Worm (Caenorhabditis elegans): ENCODE measurements around the gene C05C8.5.

C05C8.5 gene

DNA sequence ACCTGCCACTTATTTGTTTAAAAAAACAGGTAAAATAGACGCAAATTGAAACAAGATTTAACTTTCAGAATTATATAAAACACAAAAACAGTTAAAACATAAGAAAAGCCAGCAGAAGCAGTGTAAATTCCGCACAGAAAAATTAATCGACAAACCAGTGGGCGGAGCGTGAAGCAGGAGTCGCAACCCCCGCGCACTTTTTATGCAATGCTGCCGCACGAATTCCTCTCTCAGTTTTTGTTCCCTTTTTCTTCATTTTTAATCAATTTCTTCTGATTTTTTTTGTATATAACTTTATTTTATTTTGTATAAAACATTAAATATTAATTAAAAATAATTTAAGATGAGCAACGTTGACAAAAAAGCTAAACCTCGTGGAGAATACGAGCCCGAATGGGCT, 3.8 kb downstream of the C05C8.5 start, which contains the start of the genes gei-6 and krr-1:
gei-6 (minus strand) TSS at position 2 of the 400 bp plus-strand sequence.
krr-1 (plus strand) TSS at position 344 of the 400 bp plus-strand sequence.
- no peak for TF ChIP-seq unc-62 (GFP tag; optimal IDR thresholded peaks at IDR 0.05)

DNA sequence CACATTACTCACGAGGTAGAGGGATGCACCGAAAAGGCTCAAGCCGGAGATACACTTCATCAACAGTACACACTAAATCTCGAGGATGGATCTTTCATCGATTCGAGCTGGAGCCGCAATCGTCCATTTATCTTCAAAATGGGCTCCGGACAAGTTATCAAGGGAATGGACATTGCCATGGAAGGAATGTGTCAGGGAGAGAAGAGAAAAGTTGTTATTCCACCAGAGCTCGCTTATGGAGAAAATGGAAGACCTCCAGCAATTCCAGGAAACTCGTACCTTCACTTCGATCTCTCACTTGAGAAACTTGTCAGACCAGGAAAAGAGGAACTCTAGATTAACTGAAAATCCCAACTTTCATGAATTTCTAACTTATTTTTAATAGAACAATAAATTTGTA, 8.7 kb downstream of the C05C8.5 start:
- TF ChIP-seq unc-62 (GFP tag; optimal IDR thresholded peaks at IDR 0.05): no peak

ce11 chrV:7224947-7225346, 9.7 kb downstream of the C05C8.5 start, which contains the start of gene fkb-3:
fkb-3 (plus strand) TSS chrV:7225223.
- no peak for TF ChIP-seq unc-62 (GFP tag; optimal IDR thresholded peaks at IDR 0.05)

DNA sequence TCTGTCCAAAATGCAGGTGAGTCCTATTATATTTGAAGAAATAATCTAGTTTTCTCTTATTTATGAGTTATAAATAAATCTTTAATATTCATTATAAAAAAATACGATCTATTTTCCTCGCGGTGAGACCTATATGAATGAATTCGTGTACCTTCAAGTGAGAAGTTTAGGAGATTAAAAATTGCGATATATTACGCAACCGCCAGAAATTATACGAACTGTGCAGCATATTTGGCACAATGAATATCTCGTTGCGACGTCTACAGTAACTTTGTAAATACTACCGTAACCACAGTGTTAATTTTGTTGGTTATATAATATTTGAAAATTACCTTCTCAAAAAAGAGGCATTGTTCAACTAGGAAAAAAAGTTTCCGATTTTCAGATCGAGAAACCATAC, 10.3 kb downstream of the C05C8.5 start:
- TF ChIP-seq unc-62 (GFP tag; optimal IDR thresholded peaks at IDR 0.05): no peak

- no peak for TF ChIP-seq unc-62 (GFP tag; optimal IDR thresholded peaks at IDR 0.05)
These were observed 10.7 kb downstream of the C05C8.5 start, which contains the start of gene C13F10.1 for ce11 chrV:7223941-7224340. C13F10.1 (plus strand) TSS chrV:7224078.

DNA sequence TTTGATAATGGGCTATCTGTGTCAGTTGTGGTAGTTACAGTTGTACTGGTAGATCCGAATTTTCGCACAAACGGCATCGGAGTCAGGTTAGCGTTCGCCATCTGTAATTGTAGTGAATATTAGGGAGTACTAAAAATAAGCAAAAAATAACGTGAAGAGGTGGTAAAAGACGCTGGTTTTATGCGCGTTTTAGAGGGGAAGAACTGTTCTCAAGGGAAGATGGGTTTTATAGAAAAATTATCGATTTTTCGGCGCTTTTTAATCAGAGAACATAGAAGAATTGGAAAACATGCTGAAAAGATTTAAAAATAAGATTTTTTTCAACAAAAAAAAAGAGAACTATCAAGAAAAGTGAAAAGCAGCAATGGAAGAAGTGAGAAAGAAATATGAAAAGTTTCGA, 11.5 kb downstream of the C05C8.5 start, which contains the start of gene C13F10.7:
C13F10.7 (minus strand) TSS at position 101 of the 400 bp plus-strand sequence.
- TF ChIP-seq unc-62 (GFP tag; optimal IDR thresholded peaks at IDR 0.05): no peak

DNA sequence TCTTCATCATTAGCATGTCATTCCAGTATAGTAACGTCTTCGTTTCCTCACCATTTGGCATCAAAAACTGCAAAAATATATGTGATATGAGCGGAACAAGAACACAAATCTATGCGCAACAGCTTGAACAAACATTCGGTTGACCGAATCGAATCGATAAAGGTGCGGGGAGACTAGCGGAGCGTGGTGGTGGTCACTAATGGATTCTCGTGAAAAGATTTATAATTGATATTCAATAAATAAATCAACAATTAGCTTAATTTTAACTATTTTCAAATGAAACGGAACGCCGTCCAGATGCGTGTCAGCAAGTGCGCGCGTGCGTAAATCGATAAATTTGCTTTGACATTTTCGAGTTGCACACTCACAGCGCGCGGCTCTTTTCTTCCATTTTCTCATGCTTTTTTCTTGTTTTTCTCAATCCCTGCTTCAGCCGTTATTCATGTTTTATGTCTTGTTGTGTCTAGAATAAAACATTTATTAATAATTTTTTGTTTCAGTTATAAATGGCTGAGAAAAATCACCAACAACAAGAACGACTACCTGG, 13.6 kb downstream of the C05C8.5 start, which contains the start of the genes C13F10.8, C13F10.6 and kxd-1:
C13F10.8 (minus strand) TSS at position 51 of the 547 bp plus-strand sequence.
C13F10.6 (minus strand) TSS at position 67 of the 547 bp plus-strand sequence.
kxd-1 (plus strand) TSS at position 497 of the 547 bp plus-strand sequence.
- no peak for TF ChIP-seq unc-62 (GFP tag; optimal IDR thresholded peaks at IDR 0.05)

DNA sequence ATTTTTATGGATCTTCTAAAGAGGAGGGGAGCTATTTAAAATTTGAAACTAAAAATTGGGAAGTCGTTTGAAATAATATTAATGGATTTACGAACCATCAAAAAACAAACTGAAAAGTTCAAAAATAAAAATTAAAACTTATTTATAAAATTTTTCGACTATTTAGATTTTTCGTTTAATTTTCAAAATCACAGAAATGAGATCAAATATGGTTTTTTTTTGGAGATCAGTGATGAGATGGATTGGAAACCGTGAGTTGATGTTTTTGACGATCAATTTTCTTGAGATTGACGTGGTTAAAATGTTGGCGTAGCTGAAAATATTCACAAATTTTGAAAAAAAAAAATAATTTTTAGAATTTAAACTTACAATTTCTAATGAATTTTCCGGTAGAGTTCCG, 15.6 kb downstream of the C05C8.5 start, which contains the start of gene C13F10.5:
C13F10.5 (minus strand) TSS at position 101 of the 400 bp plus-strand sequence.
- no peak for TF ChIP-seq unc-62 (GFP tag; optimal IDR thresholded peaks at IDR 0.05)

DNA sequence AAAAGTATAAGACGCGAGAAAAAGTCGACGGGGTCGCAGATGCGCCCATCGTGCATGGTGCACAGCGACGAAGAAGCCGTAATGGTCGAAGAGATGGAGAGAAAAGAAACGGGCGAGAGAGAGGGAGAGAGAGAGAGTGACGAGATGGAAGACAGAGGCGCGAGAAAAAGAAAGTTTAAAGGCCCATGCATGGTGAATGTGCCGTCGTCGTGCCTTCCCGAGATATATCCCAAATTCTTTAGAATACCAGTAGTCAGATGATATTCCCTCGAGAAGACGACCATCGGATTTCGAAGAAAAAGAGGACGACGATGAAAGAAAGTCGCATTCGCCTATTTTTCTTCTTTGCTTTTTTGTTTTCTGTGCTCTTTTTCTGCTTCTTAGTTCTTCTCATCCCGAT, 18.6 kb downstream of the C05C8.5 start:
- TF ChIP-seq unc-62 (GFP tag; optimal IDR thresholded peaks at IDR 0.05): no peak

- no peak for TF ChIP-seq unc-62 (GFP tag; optimal IDR thresholded peaks at IDR 0.05)
These were observed 19.8 kb downstream of the C05C8.5 start, which contains the start of gene soap-1 for ce11 chrV:7214802-7215201. soap-1 (minus strand) TSS chrV:7214902.

- no peak for TF ChIP-seq unc-62 (GFP tag; optimal IDR thresholded peaks at IDR 0.05)
These were observed 25.6 kb downstream of the C05C8.5 start for ce11 chrV:7209001-7209400.

DNA sequence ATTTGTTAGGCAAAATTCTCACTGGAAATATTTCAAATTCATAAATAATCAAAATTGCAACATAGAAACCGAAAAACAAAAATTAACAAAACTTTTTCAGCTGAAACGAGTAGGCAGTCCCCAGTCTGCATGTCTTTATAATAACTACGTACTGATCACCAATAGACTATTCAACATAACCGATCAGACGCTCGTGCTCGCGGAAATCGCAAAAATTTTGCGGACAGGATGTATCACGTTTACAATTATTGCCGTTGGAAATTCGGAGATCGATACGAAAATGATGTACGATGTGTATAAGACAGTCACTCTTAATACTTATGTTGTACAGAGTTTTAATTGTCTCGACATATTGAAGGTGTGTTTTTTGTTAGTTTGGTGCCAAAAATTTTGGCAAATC, 33.3 kb downstream of the C05C8.5 start:
- TF ChIP-seq unc-62 (GFP tag; optimal IDR thresholded peaks at IDR 0.05): no peak

ce11 chrV:7199932-7200331, 34.7 kb downstream of the C05C8.5 start, which contains the start of gene F09G2.1:
F09G2.1 (plus strand) TSS chrV:7200232.
- TF ChIP-seq unc-62 (GFP tag; optimal IDR thresholded peaks at IDR 0.05): no peak

ce11 chrV:7199077-7199476, 35.5 kb downstream of the C05C8.5 start:
- no peak for TF ChIP-seq unc-62 (GFP tag; optimal IDR thresholded peaks at IDR 0.05)

ce11 chrV:7198403-7198802, 36.2 kb downstream of the C05C8.5 start:
- TF ChIP-seq unc-62 (GFP tag; optimal IDR thresholded peaks at IDR 0.05): no peak

DNA sequence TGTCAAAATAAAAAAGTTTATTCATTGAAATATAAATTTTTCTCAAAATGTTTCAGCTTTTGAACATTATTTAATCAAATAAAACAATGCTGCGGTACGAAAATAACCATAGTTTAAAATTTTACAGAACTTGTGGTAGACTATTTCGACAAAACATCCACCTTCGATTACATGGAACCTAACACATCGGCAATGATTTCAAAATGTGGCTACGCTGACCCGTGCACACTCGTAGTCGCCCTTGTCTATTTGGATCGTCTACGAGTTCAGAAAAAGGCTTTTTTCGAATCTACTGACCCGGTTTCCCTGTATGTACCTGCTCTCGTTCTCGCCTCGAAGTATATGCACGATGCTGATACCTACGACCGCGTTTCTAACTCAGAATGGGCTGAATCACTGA, 37.6 kb downstream of the C05C8.5 start:
- no peak for TF ChIP-seq unc-62 (GFP tag; optimal IDR thresholded peaks at IDR 0.05)

ce11 chrV:7196498-7196966, 38.1 kb downstream of the C05C8.5 start, which contains the start of gene F09G2.2:
F09G2.2 (plus strand) TSS chrV:7196916.
- TF ChIP-seq unc-62 (GFP tag; optimal IDR thresholded peaks at IDR 0.05): no peak
